Fruit fly (Drosophila melanogaster) whole organism, pupa: ENCODE measurements around the gene CG4080.
A peak's percentile ranks its signal among the peaks of the same experiment; 100 is the strongest.

Experiments
- CG12605 ChIP-seq: fragments of 200-800 bp; sonication (Bioruptor generic); IDR thresholded peaks from 2 replicates; pipeline ENCODE4 v1.3.6; 2022; ENCODE audit warnings: missing biosample characterization, missing genetic modification characterization
- CG17806 ChIP-seq: fragments of 200-800 bp; sonication (Bioruptor generic); optimal IDR thresholded peaks from 2 replicates; lab custom pipeline; 2018; ENCODE audit warnings: missing biosample characterization, mild to moderate bottlenecking, missing genetic modification characterization, moderate library complexity
- CG32121 ChIP-seq: fragments of 200-800 bp; sonication (Bioruptor generic); IDR thresholded peaks from 2 replicates; pipeline ENCODE4 v1.3.6; 2022; ENCODE audit warnings: missing biosample characterization, missing genetic modification characterization
- CG4496 ChIP-seq: fragments of 200-800 bp; sonication (Bioruptor generic); IDR thresholded peaks from 3 replicates; pipeline ENCODE4 v1.3.6; 2022; ENCODE audit warnings: missing biosample characterization, missing genetic modification characterization
- CG8159 ChIP-seq: fragments of 200-800 bp; sonication (Bioruptor generic); optimal IDR thresholded peaks from 3 replicates; lab custom pipeline; 2018; ENCODE audit warnings: missing biosample characterization, mild to moderate bottlenecking, missing genetic modification characterization, moderate library complexity
- EcR ChIP-seq: fragments of 200-800 bp; sonication (Bioruptor generic); optimal IDR thresholded peaks from 3 replicates; lab custom pipeline; 2019; ENCODE audit warnings: missing biosample characterization, missing genetic modification characterization, mild to moderate bottlenecking, moderate library complexity, missing genetic modification reagents
- Ets98B ChIP-seq: fragments of 200-800 bp; sonication (Bioruptor generic); IDR thresholded peaks from 2 replicates; pipeline ENCODE4 v1.3.6; 2022; ENCODE audit warnings: missing biosample characterization, missing genetic modification characterization
- Pif1A ChIP-seq: fragments of 200-800 bp; sonication (Bioruptor generic); optimal IDR thresholded peaks from 3 replicates; lab custom pipeline; 2016; ENCODE audit warnings: missing biosample characterization, missing genetic modification characterization
- Pif1B ChIP-seq: fragments of 200-800 bp; sonication (Bioruptor generic); optimal IDR thresholded peaks from 3 replicates; lab custom pipeline; 2016; ENCODE audit warnings: missing biosample characterization, missing genetic modification characterization
- Snoo ChIP-seq: fragments of 200-800 bp; sonication (Bioruptor generic); optimal IDR thresholded peaks from 3 replicates; lab custom pipeline; 2017; ENCODE audit warnings: missing biosample characterization, mild to moderate bottlenecking, missing genetic modification characterization, inconsistent platforms
- fd96Ca ChIP-seq: fragments of 200-800 bp; sonication (Bioruptor generic); IDR thresholded peaks from 3 replicates; pipeline ENCODE4 v1.3.6; 2022; ENCODE audit warnings: missing biosample characterization, missing genetic modification characterization
- gl ChIP-seq: fragments of 200-800 bp; sonication (Bioruptor generic); optimal IDR thresholded peaks from 2 replicates; lab custom pipeline; 2018; ENCODE audit warnings: missing biosample characterization, mild to moderate bottlenecking, missing genetic modification characterization

- TF ChIP-seq fd96Ca (GFP tag; lab: Robert Waterston, UW): no peak
- no peak for TF ChIP-seq Pif1A (GFP tag; lab: Kevin White, UChicago)
- TF ChIP-seq Ets98B (GFP tag; lab: Robert Waterston, UW): no peak
- no peak for TF ChIP-seq Pif1B (GFP tag; lab: Kevin White, UChicago)
- TF ChIP-seq CG8159 (tag; lab: Kevin White, UChicago): no peak
- TF ChIP-seq CG4496 (GFP tag; lab: Robert Waterston, UW): peak; percentile 74
- no peak for TF ChIP-seq CG17806
- TF ChIP-seq gl (tag; lab: Kevin White, UChicago): no peak
- no peak for TF ChIP-seq Snoo (tag; lab: Kevin White, UChicago)
- TF ChIP-seq CG12605 (GFP tag; lab: Robert Waterston, UW): no peak
- TF ChIP-seq EcR (GFP tag; lab: Kevin White, UChicago): no peak
- TF ChIP-seq CG32121 (GFP tag; lab: Robert Waterston, UW): no peak
Measured at dm6 chr3L:9340839-9341238, 58.2 kb downstream of the CG4080 start.
